Fruit fly (Drosophila melanogaster): Measurements from ENCODE around the gene Naa30B.

Naa30B gene

DNA sequence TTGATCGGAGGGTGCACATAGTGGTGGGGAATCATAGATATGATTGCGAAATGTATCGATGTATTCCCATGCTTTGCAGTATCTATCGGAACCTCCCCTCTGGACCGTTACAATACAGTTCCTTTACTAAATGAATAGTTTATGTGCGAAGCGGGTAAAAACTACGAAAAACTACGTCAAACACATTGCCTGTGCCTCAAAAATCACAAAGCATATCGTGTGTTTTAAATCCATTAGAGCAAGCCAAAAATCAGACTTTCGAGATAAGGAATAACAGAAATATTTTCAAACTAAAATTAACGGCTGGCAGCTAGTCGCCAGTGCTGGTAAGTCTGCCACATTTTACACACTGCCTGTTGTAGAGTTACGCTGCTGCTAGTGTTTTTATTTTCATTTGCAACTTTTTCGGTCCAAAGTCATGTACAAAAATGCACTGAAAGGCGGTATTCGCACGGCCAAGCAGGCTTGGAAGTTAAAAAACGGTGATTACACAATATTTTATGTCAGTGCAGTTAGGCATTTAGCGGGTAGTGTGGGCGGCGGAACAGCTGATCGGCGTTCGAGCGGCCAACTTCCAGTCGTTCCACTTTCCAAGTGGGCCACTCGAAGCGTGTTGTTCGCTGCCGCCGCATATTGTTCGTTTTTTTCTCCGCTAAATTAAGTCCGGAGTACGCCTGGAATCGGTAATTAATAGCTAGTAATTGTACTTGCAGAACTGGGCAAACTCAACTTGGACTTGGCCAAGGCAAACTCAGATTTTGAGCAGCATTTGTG is 45.6 kb upstream of the Naa30B start (continued):
- TF ChIP-seq CG12236 (GFP tag; optimal IDR thresholded peaks at IDR 0.05) (peak; percentile 19), Pdp1 (GFP tag; optimal IDR thresholded peaks at IDR 0.05) (peak; percentile 69 to 88), psq (GFP tag; optimal IDR thresholded peaks at IDR 0.05) (no peak), prd (optimal IDR thresholded peaks at IDR 0.05) (no peak), prd (GFP tag; IDR thresholded peaks at IDR 0.05) (peak; percentile 64; the same call in 2 of the 3 replicates), Gsc (GFP tag; IDR thresholded peaks at IDR 0.05) (no peak), sna (GFP tag; IDR thresholded peaks at IDR 0.05; ENCODE audit: partially characterized antibody) (peak; percentile 65; the same call in 1 of the 2 replicates), Max (GFP tag; optimal IDR thresholded peaks at IDR 0.05) (peak; percentile 67), pros (GFP tag; optimal IDR thresholded peaks at IDR 0.05) (no peak), dysf (GFP tag; IDR thresholded peaks at IDR 0.05) (peak; percentile 55; the same call in 1 of the 3 replicates), Dfd (GFP tag; optimal IDR thresholded peaks at IDR 0.05) (no peak), YL-1 (GFP tag; optimal IDR thresholded peaks at IDR 0.05) (peak; percentile 43), Fer3 (tag; optimal IDR thresholded peaks at IDR 0.05) (no peak), luna (GFP tag; optimal IDR thresholded peaks at IDR 0.05) (peak; percentile 64), Sin3A (optimal IDR thresholded peaks at IDR 0.05) (peak; percentile 96), Lhr (GFP tag; optimal IDR thresholded peaks at IDR 0.05) (peak; percentile 36), Asciz (GFP tag; optimal IDR thresholded peaks at IDR 0.05) (no peak), jing (GFP tag; optimal IDR thresholded peaks at IDR 0.05) (no peak), H15 (GFP tag; IDR thresholded peaks at IDR 0.05) (peak; percentile 45; the same call in 1 of the 3 replicates), CG13123 (GFP tag; optimal IDR thresholded peaks at IDR 0.05) (peak; percentile 63), CG16863 (GFP tag; optimal IDR thresholded peaks at IDR 0.05) (peak; percentile 68), Camta (GFP tag; optimal IDR thresholded peaks at IDR 0.05) (peak; percentile 61), CG30020 (tag; optimal IDR thresholded peaks at IDR 0.05) (peak; percentile 67), CG10462 (GFP tag; optimal IDR thresholded peaks at IDR 0.05) (peak; percentile 51), CG9727 (GFP tag; optimal IDR thresholded peaks at IDR 0.05) (peak; percentile 41), CG11085 (GFP tag; IDR thresholded peaks at IDR 0.05) (no peak), CG3847 (GFP tag; IDR thresholded peaks at IDR 0.05) (peak; percentile 41), vvl (GFP tag; IDR thresholded peaks at IDR 0.05) (peak; percentile 71), Adf1 (GFP tag; IDR thresholded peaks at IDR 0.05) (no peak; the same call in 1 of the 2 replicates), ttk (GFP tag; IDR thresholded peaks at IDR 0.05) (no peak), dan (GFP tag; IDR thresholded peaks at IDR 0.05) (no peak), lilli (GFP tag; optimal IDR thresholded peaks at IDR 0.05) (peak; percentile 80), CG1024 (GFP tag; IDR thresholded peaks at IDR 0.05) (0 out of 2 replicates have a peak, but pooled peaks have one; percentile 4), caup (GFP tag; optimal IDR thresholded peaks at IDR 0.05; ENCODE audit: severe bottlenecking) (peak; percentile 38), shn (GFP tag; optimal IDR thresholded peaks at IDR 0.05) (peak; percentile 54), CG8765 (GFP tag; IDR thresholded peaks at IDR 0.05) (no peak), CG10209 (GFP tag; optimal IDR thresholded peaks at IDR 0.05) (peak; percentile 39), az2 (GFP tag; optimal IDR thresholded peaks at IDR 0.05) (peak; percentile 55), CG7928 (GFP tag; optimal IDR thresholded peaks at IDR 0.05) (peak; percentile 7), al (GFP tag; IDR thresholded peaks at IDR 0.05) (no peak), usp (GFP tag; optimal IDR thresholded peaks at IDR 0.05) (no peak), eyg (GFP tag; optimal IDR thresholded peaks at IDR 0.05) (no peak), BtbVII (GFP tag; optimal IDR thresholded peaks at IDR 0.05) (no peak), Aef1 (GFP tag; IDR thresholded peaks at IDR 0.05) (peak; percentile 51), esg (GFP tag; conservative IDR thresholded peaks at IDR 0.05) (peak; percentile 58), CG43689 (GFP tag; IDR thresholded peaks at IDR 0.05) (no peak), Lpt (GFP tag; optimal IDR thresholded peaks at IDR 0.05) (no peak), B-H2 (GFP tag; optimal IDR thresholded peaks at IDR 0.05) (no peak), crol (GFP tag; IDR thresholded peaks at IDR 0.05) (peak; percentile 31; the same call in 1 of the 2 replicates), Drgx (GFP tag; IDR thresholded peaks at IDR 0.05) (peak; percentile 71), CG4282 (GFP tag; optimal IDR thresholded peaks at IDR 0.05) (peak; percentile 42)

Measured in whole organism, embryonic.